Worm (Caenorhabditis elegans): ENCODE results near the gene gex-5.

ce11 chrIII:4756983-4757382 is 24.8 kb downstream of the gex-5 start, which contains the start of gene fbxl-2:
- TF ChIP-seq him-1 (tag; optimal IDR thresholded peaks at IDR 0.05) (peak; percentile 77), W03F9.2 (tag; optimal IDR thresholded peaks at IDR 0.05) (peak; percentile 91)

Data from whole organism, L4/young adult.